Fruit fly (Drosophila melanogaster): Measurements from ENCODE around the gene Cht7.

Gene Cht7

DNA sequence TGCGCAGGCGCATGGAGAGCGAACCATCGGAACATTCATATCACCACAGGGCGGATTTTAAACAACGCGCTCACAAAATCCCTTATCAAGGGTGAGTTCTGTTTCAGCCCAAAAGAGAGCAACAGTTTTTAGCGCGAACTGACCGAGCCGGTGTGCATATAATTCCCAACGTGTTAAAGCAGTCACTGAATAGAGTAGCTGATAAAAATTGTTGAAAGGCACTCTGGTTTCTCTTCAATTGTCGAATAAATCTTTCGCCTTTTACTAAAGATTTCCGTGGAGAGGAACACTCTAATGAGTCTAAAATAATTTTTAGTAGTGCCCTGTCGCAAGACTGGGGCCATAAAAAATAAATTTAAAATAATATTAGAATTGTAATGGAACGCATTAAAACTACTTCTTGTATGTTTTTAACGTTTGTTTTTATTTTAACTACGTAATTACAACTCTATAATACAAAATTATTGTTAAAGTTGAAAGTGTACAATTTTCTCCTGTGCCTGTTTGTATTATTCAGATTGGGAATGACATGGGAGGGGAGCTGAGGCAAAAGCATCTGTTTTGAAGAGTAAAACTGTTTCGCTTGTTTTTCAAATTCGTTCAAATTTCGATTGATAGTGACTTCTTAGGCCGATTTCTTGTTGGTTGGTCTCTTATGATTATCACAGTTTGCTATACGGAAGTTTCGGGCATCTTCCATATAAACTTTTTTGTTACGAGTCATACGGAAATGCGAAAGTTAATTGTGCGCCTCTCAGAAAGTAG lies 16.0 kb downstream of the Cht7 start (continued):
- peak; percentile 34 for TF ChIP-seq CG8089 (GFP tag; optimal IDR thresholded peaks at IDR 0.05)
- no peak for TF ChIP-seq Deaf1 (tag; optimal IDR thresholded peaks at IDR 0.05)
- TF ChIP-seq fd96Cb (tag; optimal IDR thresholded peaks at IDR 0.05) = peak; percentile 27
- TF ChIP-seq CG12659 (GFP tag; optimal IDR thresholded peaks at IDR 0.05) = peak; percentile 31
- peak; percentile 88 for TF ChIP-seq CG13894 (tag; optimal IDR thresholded peaks at IDR 0.05)
- peak; percentile 50; the same call in 1 of the 2 replicates for TF ChIP-seq amos (GFP tag; IDR thresholded peaks at IDR 0.05; ENCODE audit: partially characterized antibody)
- peak; percentile 31 for TF ChIP-seq nerfin-1 (tag; optimal IDR thresholded peaks at IDR 0.05)
- TF ChIP-seq cas (GFP tag; IDR thresholded peaks at IDR 0.05) = peak; percentile 45; the same call in 1 of the 2 replicates
- peak; percentile 53 for TF ChIP-seq exex (tag; optimal IDR thresholded peaks at IDR 0.05)
- peak; percentile 81 for TF ChIP-seq CG15601 (tag; optimal IDR thresholded peaks at IDR 0.05)
- no peak for TF ChIP-seq ac (GFP tag; optimal IDR thresholded peaks at IDR 0.05)
- TF ChIP-seq Gug (GFP tag; IDR thresholded peaks at IDR 0.05) = 0 out of 4 replicates have a peak, but pooled peaks have one; percentile 33
- peak; percentile 16 for TF ChIP-seq pho (GFP tag; optimal IDR thresholded peaks at IDR 0.05)
- TF ChIP-seq H2.0 (GFP tag; IDR thresholded peaks at IDR 0.05) = peak; percentile 49
- peak; percentile 57 for TF ChIP-seq her (GFP tag; optimal IDR thresholded peaks at IDR 0.05)
- 0 out of 3 replicates have a peak, but pooled peaks have one; percentile 57 for TF ChIP-seq sr (GFP tag; IDR thresholded peaks at IDR 0.05)
- no peak for TF ChIP-seq prd (optimal IDR thresholded peaks at IDR 0.05)
- TF ChIP-seq prd (GFP tag; IDR thresholded peaks at IDR 0.05) = peak; percentile 57
- TF ChIP-seq CG11456 (GFP tag; IDR thresholded peaks at IDR 0.05) = 0 out of 3 replicates have a peak, but pooled peaks have one; percentile 34
- TF ChIP-seq CG7556 (GFP tag; optimal IDR thresholded peaks at IDR 0.05) = peak; percentile 10
- TF ChIP-seq CG3163 (GFP tag; optimal IDR thresholded peaks at IDR 0.05) = peak; percentile 31
- TF ChIP-seq PHDP (tag; optimal IDR thresholded peaks at IDR 0.05) = peak; percentile 34
- peak; percentile 52; the same call in 1 of the 2 replicates for TF ChIP-seq NFAT (GFP tag; IDR thresholded peaks at IDR 0.05)
- TF ChIP-seq CG18262 (tag; optimal IDR thresholded peaks at IDR 0.05) = peak; percentile 56
- TF ChIP-seq sob (GFP tag; IDR thresholded peaks at IDR 0.05) = peak; percentile 77
- TF ChIP-seq CG7786 (GFP tag; optimal IDR thresholded peaks at IDR 0.05) = peak; percentile 53
- peak; percentile 37 for TF ChIP-seq ems (GFP tag; optimal IDR thresholded peaks at IDR 0.05)
- TF ChIP-seq CG1832 (GFP tag; optimal IDR thresholded peaks at IDR 0.05) = no peak
- peak; percentile 30 for TF ChIP-seq ERR (GFP tag; optimal IDR thresholded peaks at IDR 0.05)
- TF ChIP-seq hb (GFP tag; IDR thresholded peaks at IDR 0.05; ENCODE audit: partially characterized antibody) = no peak
- TF ChIP-seq Trl (optimal IDR thresholded peaks at IDR 0.05) = peak in 1 of 2 experiments; percentile 27
- peak; percentile 42 for TF ChIP-seq Trl (GFP tag; optimal IDR thresholded peaks at IDR 0.05)
- peak; percentile 47 for TF ChIP-seq CG3847 (GFP tag; IDR thresholded peaks at IDR 0.05)
- TF ChIP-seq BtbVII (GFP tag; optimal IDR thresholded peaks at IDR 0.05) = peak; percentile 4
- TF ChIP-seq ranshi (GFP tag; IDR thresholded peaks at IDR 0.05) = peak; percentile 16; the same call in 1 of the 2 replicates
- TF ChIP-seq Tbp (GFP tag; optimal IDR thresholded peaks at IDR 0.05) = peak; percentile 71
- peak; percentile 25; the same call in 1 of the 2 replicates for TF ChIP-seq CG32772 (GFP tag; IDR thresholded peaks at IDR 0.05)
- peak; percentile 70; the same call in 2 of the 3 replicates for TF ChIP-seq zfh1 (GFP tag; IDR thresholded peaks at IDR 0.05)
- peak; percentile 31 for TF ChIP-seq kay (GFP tag; optimal IDR thresholded peaks at IDR 0.05)
- TF ChIP-seq tap (tag; optimal IDR thresholded peaks at IDR 0.05) = no peak
- 0 out of 3 replicates have a peak, but pooled peaks have one; percentile 45 for TF ChIP-seq CG6175 (GFP tag; IDR thresholded peaks at IDR 0.05)
- TF ChIP-seq CG11247 (GFP tag; IDR thresholded peaks at IDR 0.05) = peak; percentile 41; the same call in 1 of the 2 replicates
- TF ChIP-seq ewg (GFP tag; optimal IDR thresholded peaks at IDR 0.05) = peak; percentile 72
- TF ChIP-seq MTF-1 (GFP tag; optimal IDR thresholded peaks at IDR 0.05; ENCODE audit: borderline replicate concordance) = peak; percentile 28
- peak; percentile 64 for TF ChIP-seq NC2β (GFP tag; optimal IDR thresholded peaks at IDR 0.05)
- peak; percentile 54 for TF ChIP-seq CG2120 (GFP tag; optimal IDR thresholded peaks at IDR 0.05)
- no peak for TF ChIP-seq dm (GFP tag; optimal IDR thresholded peaks at IDR 0.05)
- TF ChIP-seq CG17359 (tag; optimal IDR thresholded peaks at IDR 0.05) = peak; percentile 79
- peak; percentile 40 for TF ChIP-seq Asciz (GFP tag; optimal IDR thresholded peaks at IDR 0.05)

All from whole organism, embryonic.